Fruit fly (Drosophila melanogaster) whole organism: Measurements from ENCODE around the gene hop.

Experiments used
- Dll ChIP-seq: fragments of >200 bp; optimal IDR thresholded peaks from 2 replicates; lab custom pipeline; 2017
- pan ChIP-seq: fragments of >200 bp; optimal IDR thresholded peaks from 2 replicates; lab custom pipeline; 2017
- psq ChIP-seq: fragments of >200 bp; optimal IDR thresholded peaks from 2 replicates; lab custom pipeline; 2017

dm6 chrX:11385498-11385897 is 17.6 kb upstream of the hop start:
- TF ChIP-seq Dll (no peak), pan (lab: Kevin White, UChicago) (no peak), psq (lab: Kevin White, UChicago) (no peak)
